Worm (Caenorhabditis elegans): ENCODE results near the gene C34D4.3.
A peak's percentile ranks its signal among the peaks of the same experiment; 100 is the strongest.

Gene C34D4.3

ce11 chrIV:7131780-7132179, 21.7 kb upstream of the C34D4.3 start, which contains the start of gene grsp-3:
Gene grsp-3, minus strand, starts transcription at chrIV:7131928.
- TF ChIP-seq ets-4 (tag; optimal IDR thresholded peaks at IDR 0.05) (no peak), lim-6 (tag; optimal IDR thresholded peaks at IDR 0.05) (no peak), sdc-2 (tag; optimal IDR thresholded peaks at IDR 0.05) (no peak), tbx-2 (tag; optimal IDR thresholded peaks at IDR 0.05) (no peak), ceh-31 (tag; optimal IDR thresholded peaks at IDR 0.05) (no peak), lin-11 (tag; optimal IDR thresholded peaks at IDR 0.05) (no peak), madf-2 (tag; optimal IDR thresholded peaks at IDR 0.05) (no peak), zip-5 (tag; optimal IDR thresholded peaks at IDR 0.05) (no peak)

ce11 chrIV:7133140-7133539, 20.3 kb upstream of the C34D4.3 start, which contains the start of gene cyn-12:
Gene cyn-12, minus strand, starts transcription at chrIV:7133217.
- TF ChIP-seq unc-42 (tag; optimal IDR thresholded peaks at IDR 0.05) (peak; percentile 71), ceh-48 (tag; optimal IDR thresholded peaks at IDR 0.05) (peak; percentile 61), K09A11.1 (tag; optimal IDR thresholded peaks at IDR 0.05; ENCODE audit: insufficient read depth) (no peak)

- no peak for TF ChIP-seq pag-3 (tag; optimal IDR thresholded peaks at IDR 0.05; ENCODE audit: borderline replicate concordance)
- no peak for TF ChIP-seq ceh-31 (tag; optimal IDR thresholded peaks at IDR 0.05)
- no peak for TF ChIP-seq ceh-48 (tag; optimal IDR thresholded peaks at IDR 0.05)
- TF ChIP-seq npax-4 (tag; optimal IDR thresholded peaks at IDR 0.05) = no peak
- TF ChIP-seq hlh-30 (tag; optimal IDR thresholded peaks at IDR 0.05; ENCODE audit: insufficient read depth) = no peak
- no peak for TF ChIP-seq ceh-19 (GFP tag; optimal IDR thresholded peaks at IDR 0.05)
- no peak for TF ChIP-seq ceh-24 (tag; optimal IDR thresholded peaks at IDR 0.05)
- TF ChIP-seq ets-4 (tag; optimal IDR thresholded peaks at IDR 0.05) = no peak
- TF ChIP-seq ceh-6 (GFP tag; optimal IDR thresholded peaks at IDR 0.05) = no peak
- no peak for TF ChIP-seq elt-4 (tag; optimal IDR thresholded peaks at IDR 0.05)
- TF ChIP-seq ceh-45 (GFP tag; IDR thresholded peaks at IDR 0.05) = no peak
- no peak for TF ChIP-seq lin-11 (tag; optimal IDR thresholded peaks at IDR 0.05)
- TF ChIP-seq elt-2 (tag; optimal IDR thresholded peaks at IDR 0.05) = no peak
- TF ChIP-seq T23F11.4 (GFP tag; optimal IDR thresholded peaks at IDR 0.05) = no peak
- no peak for TF ChIP-seq unc-42 (tag; optimal IDR thresholded peaks at IDR 0.05)
- no peak for TF ChIP-seq K02D7.2 (tag; optimal IDR thresholded peaks at IDR 0.05)
- no peak for TF ChIP-seq tbx-7 (tag; optimal IDR thresholded peaks at IDR 0.05)
- TF ChIP-seq fkh-6 (tag; optimal IDR thresholded peaks at IDR 0.05) = no peak
Observed at ce11 chrIV:7133983-7134382, 19.5 kb upstream of the C34D4.3 start, which contains the start of gene mutd-1. Gene mutd-1, minus strand, starts transcription at chrIV:7134083.

ce11 chrIV:7139143-7139542, 14.3 kb upstream of the C34D4.3 start:
- TF ChIP-seq ceh-34 (tag; optimal IDR thresholded peaks at IDR 0.05) = no peak
- no peak for TF ChIP-seq unc-86 (tag; optimal IDR thresholded peaks at IDR 0.05)
- no peak for TF ChIP-seq ceh-14 (tag; optimal IDR thresholded peaks at IDR 0.05)
- no peak for TF ChIP-seq ref-2 (tag; optimal IDR thresholded peaks at IDR 0.05)
- TF ChIP-seq elt-4 (tag; optimal IDR thresholded peaks at IDR 0.05) = no peak
- no peak for TF ChIP-seq che-1 (tag; optimal IDR thresholded peaks at IDR 0.05)
- TF ChIP-seq lim-6 (tag; optimal IDR thresholded peaks at IDR 0.05) = no peak
- TF ChIP-seq ceh-31 (tag; optimal IDR thresholded peaks at IDR 0.05) = no peak
- TF ChIP-seq tbx-7 (tag; optimal IDR thresholded peaks at IDR 0.05) = no peak
- no peak for TF ChIP-seq unc-55 (GFP tag; optimal IDR thresholded peaks at IDR 0.05)
- no peak for TF ChIP-seq tbx-2 (tag; optimal IDR thresholded peaks at IDR 0.05)
- TF ChIP-seq ceh-9 (tag; optimal IDR thresholded peaks at IDR 0.05) = no peak
- TF ChIP-seq nhr-11 (tag; optimal IDR thresholded peaks at IDR 0.05) = no peak

ce11 chrIV:7144670-7145257, 8.7 kb upstream of the C34D4.3 start, which contains the start of gene hecd-1:
Gene hecd-1, minus strand, starts transcription at chrIV:7144720.
- TF ChIP-seq hlh-30 (tag; optimal IDR thresholded peaks at IDR 0.05; ENCODE audit: insufficient read depth) = peak; percentile 19
- no peak for TF ChIP-seq ceh-34 (tag; optimal IDR thresholded peaks at IDR 0.05)
- no peak for TF ChIP-seq fkh-6 (tag; optimal IDR thresholded peaks at IDR 0.05)
- no peak for TF ChIP-seq T23F11.4 (GFP tag; optimal IDR thresholded peaks at IDR 0.05)
- TF ChIP-seq Y22D7AL.16 (tag; optimal IDR thresholded peaks at IDR 0.05) = no peak

All from whole organism, late embryonic.